Worm (Caenorhabditis elegans): Measurements from ENCODE around the gene ZK105.8.

The ZK105.8 gene

ce11 chrV:7713072-7713471 lies 11.2 kb upstream of the ZK105.8 start, which contains the start of gene ZK105.13:
Gene ZK105.13, minus strand, starts transcription at chrV:7713172.
- TF ChIP-seq C04F5.9 (tag; optimal IDR thresholded peaks at IDR 0.05) (no peak), swsn-7 (tag; optimal IDR thresholded peaks at IDR 0.05) (no peak), alr-1 (tag; optimal IDR thresholded peaks at IDR 0.05; ENCODE audit: borderline replicate concordance) (no peak), nhr-84 (tag; optimal IDR thresholded peaks at IDR 0.05) (no peak), C16A3.4 (tag; optimal IDR thresholded peaks at IDR 0.05) (no peak), unc-98 (GFP tag; IDR thresholded peaks at IDR 0.05) (no peak)

DNA sequence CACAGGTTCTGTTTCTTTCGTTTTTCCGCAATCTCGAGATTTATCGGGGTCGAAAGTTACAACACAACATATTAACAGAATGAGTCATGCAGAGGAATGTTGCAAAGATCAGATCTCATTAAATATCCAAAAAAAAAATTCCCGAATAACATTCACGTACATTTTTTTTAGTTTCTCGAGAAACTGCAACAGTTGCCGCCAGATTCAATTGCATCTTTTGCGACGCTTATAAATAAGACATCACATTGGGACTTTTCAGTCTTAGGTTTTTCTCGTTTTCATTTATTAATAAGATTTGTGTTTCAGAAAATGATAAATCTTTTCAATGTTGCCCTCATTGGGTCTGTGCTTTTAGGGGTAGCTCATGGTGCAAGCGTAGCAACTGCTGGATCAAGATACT lies 10.6 kb upstream of the ZK105.8 start, which contains the start of gene ZK105.1:
TSS of gene ZK105.1 (plus strand) at position 301 of the 400 bp plus-strand sequence.
- no peak for TF ChIP-seq sptf-1 (tag; optimal IDR thresholded peaks at IDR 0.05)
- no peak for TF ChIP-seq mab-9 (GFP tag; IDR thresholded peaks at IDR 0.05)
- no peak for TF ChIP-seq unc-98 (GFP tag; IDR thresholded peaks at IDR 0.05)
- TF ChIP-seq nhr-77 (tag; optimal IDR thresholded peaks at IDR 0.05) = no peak
- no peak for TF ChIP-seq sup-37 (GFP tag; optimal IDR thresholded peaks at IDR 0.05)
- no peak for TF ChIP-seq lin-14 (GFP tag; optimal IDR thresholded peaks at IDR 0.05)
- TF ChIP-seq lin-39 (tag; optimal IDR thresholded peaks at IDR 0.05) = no peak
- TF ChIP-seq pqm-1 (tag; optimal IDR thresholded peaks at IDR 0.05) = no peak
- no peak for TF ChIP-seq grh-1 (GFP tag; IDR thresholded peaks at IDR 0.05)

ce11 chrV:7716034-7716433 lies 8.3 kb upstream of the ZK105.8 start, which contains the start of gene ZK105.12:
Gene ZK105.12, minus strand, starts transcription at chrV:7716134.
- no peak for TF ChIP-seq Y116A8C.19 (tag; optimal IDR thresholded peaks at IDR 0.05; ENCODE audit: borderline replicate concordance)
- no peak for TF ChIP-seq sup-37 (GFP tag; optimal IDR thresholded peaks at IDR 0.05)
- TF ChIP-seq lin-13 (GFP tag; optimal IDR thresholded peaks at IDR 0.05) = no peak
- TF ChIP-seq fkh-8 (tag; optimal IDR thresholded peaks at IDR 0.05) = no peak

DNA sequence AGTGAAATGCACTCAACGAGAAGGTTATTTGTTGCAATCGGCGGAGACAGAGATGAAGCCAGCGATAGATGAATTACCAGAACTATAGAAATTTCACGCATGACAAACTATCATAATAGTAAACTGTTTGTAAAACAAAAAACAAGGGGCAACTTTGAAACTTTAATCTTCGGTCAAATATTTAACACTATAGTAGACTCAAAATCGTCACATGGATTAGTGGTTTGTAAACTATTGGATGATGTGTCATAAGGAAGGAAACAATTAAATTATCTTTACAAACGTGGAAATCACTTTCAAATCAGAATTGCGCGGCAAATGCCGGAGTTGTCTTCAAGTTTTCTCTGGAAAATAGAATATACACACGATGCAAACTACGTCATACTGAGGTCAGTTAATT lies 6.7 kb upstream of the ZK105.8 start, which contains the start of gene ZK105.5:
TSS of gene ZK105.5 (minus strand) at position 101 of the 400 bp plus-strand sequence.
- TF ChIP-seq nhr-19 (GFP tag; conservative IDR thresholded peaks at IDR 0.05) (no peak), fkh-8 (tag; optimal IDR thresholded peaks at IDR 0.05) (no peak), ztf-4 (tag; optimal IDR thresholded peaks at IDR 0.05) (no peak), ceh-90 (tag; optimal IDR thresholded peaks at IDR 0.05) (no peak), mdl-1 (tag; optimal IDR thresholded peaks at IDR 0.05) (no peak), nhr-20 (tag; optimal IDR thresholded peaks at IDR 0.05) (no peak), efl-1 (optimal IDR thresholded peaks at IDR 0.05) (no peak), efl-1 (GFP tag; optimal IDR thresholded peaks at IDR 0.05 in 1 of 2) (no peak), sup-37 (GFP tag; optimal IDR thresholded peaks at IDR 0.05) (no peak), grh-1 (GFP tag; IDR thresholded peaks at IDR 0.05) (no peak)

DNA sequence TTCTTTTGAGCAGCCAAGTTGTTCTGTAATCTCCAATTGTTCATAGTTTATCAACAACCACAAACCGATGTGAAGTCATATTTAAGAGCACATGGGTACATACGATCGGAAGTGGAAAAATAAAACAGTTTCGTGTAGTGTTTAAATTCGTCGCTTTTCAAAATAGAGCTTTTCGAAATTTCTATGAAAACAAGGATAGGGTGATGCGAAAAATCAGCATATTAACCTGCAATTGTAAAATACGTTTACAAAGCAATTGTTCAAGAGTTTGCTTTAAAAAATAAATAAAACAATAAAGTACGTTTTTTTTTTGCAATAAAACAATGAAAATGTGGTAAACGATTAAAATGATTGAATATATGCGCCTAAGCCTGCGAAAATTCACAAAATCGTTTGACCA lies 2.3 kb upstream of the ZK105.8 start, which contains the start of gene ZK105.14:
TSS of gene ZK105.14 (minus strand) at position 101 of the 400 bp plus-strand sequence.
- TF ChIP-seq ceh-82 (tag; optimal IDR thresholded peaks at IDR 0.05) (no peak), unc-130 (tag; optimal IDR thresholded peaks at IDR 0.05) (no peak), unc-98 (GFP tag; IDR thresholded peaks at IDR 0.05) (no peak), hlh-4 (tag; optimal IDR thresholded peaks at IDR 0.05) (no peak), mep-1 (tag; optimal IDR thresholded peaks at IDR 0.05) (no peak), fkh-10 (GFP tag; optimal IDR thresholded peaks at IDR 0.05) (no peak), fos-1 (tag; optimal IDR thresholded peaks at IDR 0.05) (no peak), grh-1 (GFP tag; IDR thresholded peaks at IDR 0.05) (no peak), zag-1 (tag; optimal IDR thresholded peaks at IDR 0.05) (no peak), nhr-20 (tag; optimal IDR thresholded peaks at IDR 0.05) (no peak), elt-3 (tag; optimal IDR thresholded peaks at IDR 0.05) (no peak), lin-14 (GFP tag; optimal IDR thresholded peaks at IDR 0.05) (no peak), lin-35 (GFP tag; optimal IDR thresholded peaks at IDR 0.05) (no peak), pax-3 (tag; optimal IDR thresholded peaks at IDR 0.05) (no peak), ztf-11 (tag; optimal IDR thresholded peaks at IDR 0.05) (no peak), hlh-17 (GFP tag; optimal IDR thresholded peaks at IDR 0.05; ENCODE audit: borderline replicate concordance) (no peak), lin-15B (tag; optimal IDR thresholded peaks at IDR 0.05) (no peak), egl-27 (tag; optimal IDR thresholded peaks at IDR 0.05) (no peak)

All from whole organism, L1 larva.